Worm (Caenorhabditis elegans): ENCODE results near the gene F20A1.4.

F20A1.4 gene

ce11 chrV:6993999-6994398, 27.7 kb downstream of the F20A1.4 start (continued):
- peak; percentile 25 for TF ChIP-seq jun-1 (tag; optimal IDR thresholded peaks at IDR 0.05)
- peak; percentile 72 for TF ChIP-seq nhr-19 (GFP tag; conservative IDR thresholded peaks at IDR 0.05)
- no peak for TF ChIP-seq C34B4.2 (tag; optimal IDR thresholded peaks at IDR 0.05)
- no peak for TF ChIP-seq mef-2 (tag; optimal IDR thresholded peaks at IDR 0.05)

DNA sequence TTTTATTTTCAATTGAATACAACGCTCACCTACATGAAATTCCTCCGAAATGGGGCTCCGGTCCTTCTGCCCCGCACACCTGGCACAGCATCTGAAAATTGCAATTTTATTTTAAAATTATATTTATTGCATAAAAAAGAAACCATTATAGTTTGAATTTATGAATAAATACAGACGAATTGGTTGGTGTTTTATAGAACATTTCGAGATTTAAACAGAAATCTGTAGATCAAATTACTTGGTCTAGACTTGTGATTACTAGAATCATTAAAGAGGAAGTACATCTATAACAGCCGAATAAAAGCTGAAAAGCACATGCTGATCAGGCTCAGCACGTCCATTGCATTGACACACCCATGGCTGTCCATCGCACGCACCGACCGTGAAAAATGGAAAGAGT, 29.9 kb downstream of the F20A1.4 start, which contains the start of gene nhr-162:
nhr-162 (minus strand) TSS at position 101 of the 400 bp plus-strand sequence.
- TF ChIP-seq fkh-8 (tag; optimal IDR thresholded peaks at IDR 0.05) (peak; percentile 24), Y116A8C.19 (tag; optimal IDR thresholded peaks at IDR 0.05; ENCODE audit: borderline replicate concordance) (no peak)

DNA sequence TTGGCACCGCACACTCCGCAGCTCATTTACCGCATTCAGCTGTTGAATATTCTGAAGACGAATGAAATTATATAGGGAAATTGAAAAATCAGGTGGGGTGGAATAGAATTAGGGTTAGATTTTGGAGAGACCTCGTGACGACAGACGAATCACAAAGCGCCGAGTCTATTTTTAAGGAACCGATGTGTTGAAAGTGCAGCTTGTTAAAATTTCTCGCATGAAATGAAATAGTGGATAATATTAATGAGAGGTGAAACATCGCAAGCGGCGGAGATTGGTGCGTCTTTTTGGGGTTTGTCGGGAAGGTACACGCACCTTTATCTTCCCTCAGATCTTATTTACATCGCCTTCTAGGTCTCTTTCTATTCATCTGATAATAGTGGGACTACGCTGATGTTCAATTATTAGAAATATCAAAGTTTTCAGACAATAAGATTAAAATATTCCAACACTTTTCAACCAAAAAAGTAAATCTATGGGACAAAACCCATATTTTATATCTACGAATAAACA, 32.0 kb downstream of the F20A1.4 start, which contains the start of gene nhr-140:
nhr-140 (minus strand) TSS at position 51 of the 513 bp plus-strand sequence.
- peak; percentile 21 for TF ChIP-seq fkh-8 (tag; optimal IDR thresholded peaks at IDR 0.05)
- TF ChIP-seq efl-1 (optimal IDR thresholded peaks at IDR 0.05) = no peak
- peak in 1 of 2 experiments; percentile 1 for TF ChIP-seq efl-1 (GFP tag; optimal IDR thresholded peaks at IDR 0.05 in 1 of 2)
- TF ChIP-seq nhr-85 (tag) = peak; percentile 60
- TF ChIP-seq tbx-2 (tag; optimal IDR thresholded peaks at IDR 0.05) = no peak

DNA sequence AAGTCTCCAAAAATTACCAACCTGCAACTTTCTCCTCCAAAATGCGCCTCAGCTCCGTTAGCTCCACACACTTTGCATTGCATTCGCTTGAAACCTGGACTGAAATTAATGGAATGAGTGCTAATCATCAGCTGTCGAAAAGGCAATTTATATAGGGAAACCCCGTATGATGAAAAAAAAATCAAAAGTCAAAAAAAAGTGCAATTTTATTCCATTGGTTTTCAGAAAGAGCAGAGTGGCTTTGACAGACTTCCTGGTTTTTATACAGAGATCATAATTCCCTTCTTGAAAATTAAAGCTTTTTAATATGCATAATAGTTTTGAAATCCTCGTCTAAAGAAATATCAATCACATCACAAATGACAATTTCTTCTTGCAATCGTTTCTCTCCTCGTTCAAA, 34.0 kb downstream of the F20A1.4 start, which contains the start of gene nhr-139:
nhr-139 (minus strand) TSS at position 101 of the 400 bp plus-strand sequence.
- no peak for TF ChIP-seq fkh-10 (GFP tag; optimal IDR thresholded peaks at IDR 0.05)
- TF ChIP-seq elt-2 (tag; optimal IDR thresholded peaks at IDR 0.05) = no peak
- TF ChIP-seq dsc-1 (tag; optimal IDR thresholded peaks at IDR 0.05) = no peak
- no peak for TF ChIP-seq fkh-4 (tag; optimal IDR thresholded peaks at IDR 0.05; ENCODE audit: borderline replicate concordance)
- no peak for TF ChIP-seq sox-4 (tag; optimal IDR thresholded peaks at IDR 0.05)
- TF ChIP-seq isw-1 (GFP tag; IDR thresholded peaks at IDR 0.05) = no peak
- TF ChIP-seq lin-39 (tag; optimal IDR thresholded peaks at IDR 0.05) = no peak
- TF ChIP-seq lsy-2 (tag; optimal IDR thresholded peaks at IDR 0.05) = no peak
- no peak for TF ChIP-seq nhr-12 (tag; optimal IDR thresholded peaks at IDR 0.05)
- no peak for TF ChIP-seq alr-1 (tag; optimal IDR thresholded peaks at IDR 0.05; ENCODE audit: borderline replicate concordance)
- TF ChIP-seq snpc-4 (tag; optimal IDR thresholded peaks at IDR 0.05) = no peak
- TF ChIP-seq nhr-76 (tag; optimal IDR thresholded peaks at IDR 0.05) = no peak
- no peak for TF ChIP-seq nhr-85 (tag)

DNA sequence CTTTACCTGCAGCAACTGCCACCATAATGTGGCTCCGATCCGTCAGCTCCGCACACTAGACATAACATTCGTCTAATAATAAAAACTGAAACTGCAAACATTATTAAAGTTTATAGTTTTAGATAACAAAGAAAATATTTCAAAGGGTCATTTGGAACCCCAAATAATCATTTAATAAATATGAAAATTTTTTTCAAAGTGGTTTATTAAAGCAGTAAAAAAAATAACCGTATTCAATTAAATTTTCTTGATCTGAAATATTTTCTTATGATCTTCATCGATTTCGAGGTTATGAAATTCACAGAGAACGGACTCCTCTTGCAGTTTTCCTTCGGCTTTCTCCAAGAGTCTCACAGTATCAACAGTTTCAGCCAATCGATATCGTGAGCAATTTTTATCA, 35.7 kb downstream of the F20A1.4 start, which contains the start of gene nhr-163:
nhr-163 (minus strand) TSS at position 101 of the 400 bp plus-strand sequence.
- TF ChIP-seq vab-15 (tag; optimal IDR thresholded peaks at IDR 0.05) (no peak), unc-130 (tag; optimal IDR thresholded peaks at IDR 0.05) (no peak), zip-4 (GFP tag; optimal IDR thresholded peaks at IDR 0.05) (no peak), elt-2 (tag; optimal IDR thresholded peaks at IDR 0.05) (no peak), ceh-90 (tag; optimal IDR thresholded peaks at IDR 0.05) (no peak), ztf-11 (tag; optimal IDR thresholded peaks at IDR 0.05) (no peak), nhr-237 (tag; optimal IDR thresholded peaks at IDR 0.05) (no peak), ets-5 (GFP tag; IDR thresholded peaks at IDR 0.05) (no peak), alr-1 (tag; optimal IDR thresholded peaks at IDR 0.05; ENCODE audit: borderline replicate concordance) (no peak), nhr-71 (tag; optimal IDR thresholded peaks at IDR 0.05) (no peak)

- TF ChIP-seq nhr-237 (tag; optimal IDR thresholded peaks at IDR 0.05) (no peak), zag-1 (tag; optimal IDR thresholded peaks at IDR 0.05) (no peak), lsy-2 (tag; optimal IDR thresholded peaks at IDR 0.05) (no peak), alr-1 (tag; optimal IDR thresholded peaks at IDR 0.05; ENCODE audit: borderline replicate concordance) (no peak), lin-39 (tag; optimal IDR thresholded peaks at IDR 0.05) (no peak), elt-3 (tag; optimal IDR thresholded peaks at IDR 0.05) (no peak), hpl-2 (GFP tag; optimal IDR thresholded peaks at IDR 0.05) (no peak)
Measured at ce11 chrV:6982813-6983212, 38.9 kb downstream of the F20A1.4 start, which contains the start of gene nhr-161. Gene nhr-161, minus strand, starts transcription at chrV:6982913.

Measured in whole organism, L1 larva.